Fruit fly (Drosophila melanogaster) whole organism, embryonic: ENCODE data around the gene CG10333.

Experiments used
- Adf1 ChIP-seq: fragments of 200-800 bp; sonication (Bioruptor generic); IDR thresholded peaks from 2 replicates; pipeline ENCODE4 v1.3.6; 2022; ENCODE audit warnings: missing biosample characterization, missing genetic modification characterization
- CG10274 ChIP-seq: fragments of 200-800 bp; sonication (Bioruptor generic); optimal IDR thresholded peaks from 3 replicates; lab custom pipeline; 2017; ENCODE audit warnings: missing biosample characterization, mild to moderate bottlenecking, missing genetic modification characterization
- CG10462 ChIP-seq: fragments of 200-800 bp; sonication (Bioruptor generic); optimal IDR thresholded peaks from 2 replicates; lab custom pipeline; 2016; ENCODE audit warnings: missing biosample characterization, missing genetic modification characterization
- CG11085 ChIP-seq: fragments of 200-800 bp; sonication (Bioruptor generic); IDR thresholded peaks from 2 replicates; pipeline ENCODE4 v1.3.6; 2022; ENCODE audit warnings: missing biosample characterization, missing genetic modification characterization
- CG11456 ChIP-seq: fragments of 200-800 bp; sonication (Bioruptor generic); IDR thresholded peaks from 3 replicates; pipeline ENCODE4 v1.3.6; 2022; ENCODE audit warnings: missing biosample characterization, missing genetic modification characterization
- CG12071 ChIP-seq: fragments of 200-800 bp; sonication (Bioruptor generic); optimal IDR thresholded peaks from 3 replicates; lab custom pipeline; 2018; ENCODE audit warnings: missing biosample characterization, mild to moderate bottlenecking, missing genetic modification characterization
- CG12155 ChIP-seq: fragments of 200-800 bp; sonication (Bioruptor generic); optimal IDR thresholded peaks from 3 replicates; lab custom pipeline; 2016; ENCODE audit warnings: missing biosample characterization, missing genetic modification characterization
- CG12659 ChIP-seq: fragments of 200-800 bp; sonication (Bioruptor generic); optimal IDR thresholded peaks from 3 replicates; lab custom pipeline; 2017; ENCODE audit warnings: mild to moderate bottlenecking, missing biosample characterization, missing genetic modification reagents, missing genetic modification characterization
- CG17359 ChIP-seq: fragments of 200-800 bp; sonication (Bioruptor generic); optimal IDR thresholded peaks from 3 replicates; lab custom pipeline; 2018; ENCODE audit warnings: missing biosample characterization, mild to moderate bottlenecking, missing genetic modification characterization, moderate library complexity
- CG30020 ChIP-seq: fragments of 200-800 bp; optimal IDR thresholded peaks from 2 replicates; lab custom pipeline; 2019; ENCODE audit warnings: missing biosample characterization, mild to moderate bottlenecking, missing genetic modification characterization, moderate library complexity
- CG3281 ChIP-seq: fragments of 200-800 bp; sonication (Bioruptor generic); optimal IDR thresholded peaks from 3 replicates; lab custom pipeline; 2017; ENCODE audit warnings: missing biosample characterization, mild to moderate bottlenecking, missing genetic modification characterization
- CG3726 ChIP-seq: fragments of 200-800 bp; sonication (Bioruptor generic); IDR thresholded peaks from 3 replicates; pipeline ENCODE4, ENCODE4 v1.3.6; 2022; ENCODE audit warnings: missing biosample characterization, missing genetic modification characterization
- CG3847 ChIP-seq: fragments of 200-800 bp; sonication (Bioruptor generic); IDR thresholded peaks from 2 replicates; pipeline ENCODE4 v1.3.6; 2022; ENCODE audit warnings: missing biosample characterization, missing genetic modification characterization
- CG4404 ChIP-seq: fragments of 200-800 bp; sonication (Bioruptor generic); IDR thresholded peaks from 2 replicates; pipeline ENCODE4 v1.3.6; 2022; ENCODE audit warnings: missing biosample characterization, missing genetic modification characterization
- CG4617 ChIP-seq: fragments of 200-800 bp; sonication (Bioruptor generic); optimal IDR thresholded peaks from 3 replicates; lab custom pipeline; 2016; ENCODE audit warnings: missing biosample characterization, missing genetic modification characterization, borderline replicate concordance
- CG4707 ChIP-seq: fragments of 200-800 bp; sonication (Bioruptor generic); optimal IDR thresholded peaks from 2 replicates; lab custom pipeline; 2018; ENCODE audit warnings: missing biosample characterization, mild to moderate bottlenecking, missing genetic modification characterization, moderate library complexity
- CG6272 ChIP-seq: fragments of 200-800 bp; sonication (Bioruptor generic); IDR thresholded peaks from 2 replicates; pipeline ENCODE4 v1.3.6; 2022; ENCODE audit warnings: missing biosample characterization, missing genetic modification characterization
- CG7556 ChIP-seq: fragments of 200-800 bp; sonication (Bioruptor generic); optimal IDR thresholded peaks from 2 replicates; lab custom pipeline; 2017; ENCODE audit warnings: missing biosample characterization, mild to moderate bottlenecking, missing genetic modification characterization
- CG7839 ChIP-seq: fragments of 200-800 bp; sonication (Bioruptor generic); optimal IDR thresholded peaks from 3 replicates; lab custom pipeline; 2018; ENCODE audit warnings: missing biosample characterization, mild to moderate bottlenecking, missing genetic modification characterization, moderate library complexity
- Camta ChIP-seq: fragments of 200-800 bp; sonication (Bioruptor generic); optimal IDR thresholded peaks from 2 replicates; lab custom pipeline; 2016; ENCODE audit warnings: missing biosample characterization, missing genetic modification characterization
- Chrac-16 ChIP-seq: fragments of 200-800 bp; sonication (Bioruptor generic); optimal IDR thresholded peaks from 3 replicates; lab custom pipeline; 2016; ENCODE audit warnings: missing biosample characterization, missing genetic modification characterization
- CrebB ChIP-seq: fragments of 200-800 bp; sonication (Bioruptor generic); optimal IDR thresholded peaks from 3 replicates; lab custom pipeline; 2018; ENCODE audit warnings: missing biosample characterization, mild to moderate bottlenecking, missing genetic modification characterization
- Doc2 ChIP-seq: fragments of 200-800 bp; sonication (Bioruptor generic); IDR thresholded peaks from 2 replicates; pipeline ENCODE4 v1.3.6; 2022; ENCODE audit warnings: missing biosample characterization, missing genetic modification characterization
- H15 ChIP-seq: fragments of 200-800 bp; sonication (Bioruptor generic); IDR thresholded peaks from 3 replicates; pipeline ENCODE4 v1.3.6; 2022; ENCODE audit warnings: missing biosample characterization, missing genetic modification characterization
- Hr51 ChIP-seq, 2 experiments: fragments of 200-800 bp; sonication (Bioruptor generic); optimal IDR thresholded peaks; 2 replicates in 1 of 2; 3 replicates in 1 of 2; lab custom pipeline; 2016 to 2018; ENCODE audit warnings: missing biosample characterization in 2 of 2, missing genetic modification characterization in 2 of 2, mild to moderate bottlenecking in 1 of 2, moderate library complexity in 1 of 2
- NC2β ChIP-seq: fragments of 200-800 bp; sonication (Bioruptor generic); optimal IDR thresholded peaks from 2 replicates; lab custom pipeline; 2016; ENCODE audit warnings: missing biosample characterization, missing genetic modification characterization
- Nf-YC ChIP-seq: fragments of 200-800 bp; optimal IDR thresholded peaks from 3 replicates; lab custom pipeline; 2019; ENCODE audit warnings: missing biosample characterization, mild to moderate bottlenecking, missing genetic modification characterization, moderate library complexity
- NfI ChIP-seq: fragments of 200-800 bp; sonication (Bioruptor generic); optimal IDR thresholded peaks from 3 replicates; lab custom pipeline; 2018; ENCODE audit warnings: missing biosample characterization, mild to moderate bottlenecking, missing genetic modification characterization, moderate library complexity
- Oaz ChIP-seq: fragments of 200-800 bp; sonication (Bioruptor generic); IDR thresholded peaks from 2 replicates; pipeline ENCODE4 v1.3.6; 2022; ENCODE audit warnings: missing biosample characterization, missing genetic modification characterization
- Pdp1 ChIP-seq, 2 experiments: fragments of 200-800 bp; sonication (Bioruptor generic); optimal IDR thresholded peaks; 3 replicates each; lab custom pipeline; 2016; ENCODE audit warnings: missing biosample characterization in 2 of 2, missing genetic modification characterization in 2 of 2, mild to moderate bottlenecking in 1 of 2, moderate library complexity in 1 of 2
- YL-1 ChIP-seq: fragments of 200-800 bp; sonication (Bioruptor generic); optimal IDR thresholded peaks from 3 replicates; lab custom pipeline; 2017; ENCODE audit warnings: missing biosample characterization, mild to moderate bottlenecking, missing genetic modification characterization
- ac ChIP-seq: fragments of 200-800 bp; sonication (Bioruptor generic); optimal IDR thresholded peaks from 3 replicates; lab custom pipeline; 2017; ENCODE audit warnings: missing biosample characterization, mild to moderate bottlenecking, missing genetic modification characterization
- ap ChIP-seq: fragments of 200-800 bp; sonication (Bioruptor generic); IDR thresholded peaks from 2 replicates; pipeline ENCODE4 v1.3.6; 2022; ENCODE audit warnings: missing biosample characterization, missing genetic modification characterization
- ase ChIP-seq: fragments of 200-800 bp; sonication (Bioruptor generic); IDR thresholded peaks from 3 replicates; pipeline ENCODE4 v1.3.6; 2022; ENCODE audit warnings: missing biosample characterization, missing genetic modification characterization
- bcd ChIP-seq: fragments of 200-800 bp; sonication (Bioruptor generic); optimal IDR thresholded peaks from 2 replicates; lab custom pipeline; 2017; ENCODE audit warnings: missing biosample characterization, mild to moderate bottlenecking, missing genetic modification characterization
- cg ChIP-seq: fragments of 200-800 bp; sonication (Bioruptor generic); optimal IDR thresholded peaks from 3 replicates; lab custom pipeline; 2019; ENCODE audit warnings: missing biosample characterization, mild to moderate bottlenecking, missing genetic modification characterization, moderate library complexity
- chm ChIP-seq: fragments of 200-800 bp; sonication (Bioruptor generic); IDR thresholded peaks from 2 replicates; pipeline ENCODE4 v1.3.6; 2022; ENCODE audit warnings: missing biosample characterization, missing genetic modification characterization
- gsb ChIP-seq: fragments of 200-800 bp; sonication (Bioruptor generic); IDR thresholded peaks from 2 replicates; pipeline ENCODE4 v1.3.6; 2022; ENCODE audit warnings: missing biosample characterization, missing genetic modification characterization
- ham ChIP-seq: fragments of 200-800 bp; sonication (Bioruptor generic); IDR thresholded peaks from 2 replicates; pipeline ENCODE4 v1.3.6; 2022; ENCODE audit warnings: missing biosample characterization, missing genetic modification characterization
- hbn ChIP-seq: fragments of 200-800 bp; sonication (Bioruptor generic); IDR thresholded peaks from 2 replicates; pipeline ENCODE4 v1.3.6; 2022; ENCODE audit warnings: missing biosample characterization, missing genetic modification characterization; ENCODE audit not compliant: partially characterized antibody
- hth ChIP-seq: fragments of >200 bp; optimal IDR thresholded peaks from 2 replicates; lab custom pipeline; 2017; ENCODE audit warnings: inconsistent platforms
- ind ChIP-seq: fragments of 200-800 bp; sonication (Bioruptor generic); optimal IDR thresholded peaks from 3 replicates; lab custom pipeline; 2016; ENCODE audit warnings: missing biosample characterization, missing genetic modification characterization
- lab ChIP-seq: fragments of 200-800 bp; sonication (Bioruptor generic); optimal IDR thresholded peaks from 3 replicates; lab custom pipeline; 2017; ENCODE audit warnings: missing biosample characterization, missing genetic modification characterization, mild to moderate bottlenecking, moderate library complexity, missing genetic modification reagents
- mirr ChIP-seq: fragments of 200-800 bp; sonication (Bioruptor generic); optimal IDR thresholded peaks from 3 replicates; lab custom pipeline; 2018; ENCODE audit warnings: missing biosample characterization, mild to moderate bottlenecking, missing genetic modification characterization
- mld ChIP-seq: fragments of 200-800 bp; sonication (Bioruptor generic); IDR thresholded peaks from 3 replicates; pipeline ENCODE4 v1.3.6; 2022; ENCODE audit warnings: missing biosample characterization, missing genetic modification characterization; ENCODE audit not compliant: partially characterized antibody
- otp ChIP-seq: fragments of 200-800 bp; sonication (Bioruptor generic); IDR thresholded peaks from 3 replicates; pipeline ENCODE4, ENCODE4 v1.3.6; 2022; ENCODE audit warnings: missing biosample characterization, missing genetic modification characterization
- pb ChIP-seq: fragments of 200-800 bp; sonication (Bioruptor generic); optimal IDR thresholded peaks from 3 replicates; lab custom pipeline; 2016; ENCODE audit warnings: missing biosample characterization, missing genetic modification characterization
- peb ChIP-seq: fragments of 200-800 bp; sonication (Bioruptor generic); IDR thresholded peaks from 2 replicates; pipeline ENCODE4 v1.3.6; 2022; ENCODE audit warnings: missing biosample characterization, missing genetic modification characterization
- ro ChIP-seq: fragments of 200-800 bp; sonication (Bioruptor generic); IDR thresholded peaks from 2 replicates; pipeline ENCODE4 v1.3.6; 2022; ENCODE audit warnings: missing biosample characterization, missing genetic modification characterization
- tio ChIP-seq: fragments of 200-800 bp; sonication (Bioruptor generic); optimal IDR thresholded peaks from 2 replicates; lab custom pipeline; 2017; ENCODE audit warnings: missing biosample characterization, missing genetic modification characterization, inconsistent platforms

Gene CG10333

dm6 chr2L:18647857-18648652 is 41.4 kb downstream of the CG10333 start (continued):
- peak in 1 of 2 experiments; percentile 46 for TF ChIP-seq Hr51 (GFP tag; optimal IDR thresholded peaks at IDR 0.05; lab: Kevin White, UChicago)
- no peak for TF ChIP-seq YL-1 (GFP tag; lab: Kevin White, UChicago)
- TF ChIP-seq CG10274 (GFP tag; lab: Kevin White, UChicago), result no peak
- no peak for TF ChIP-seq CG3726
- no peak for TF ChIP-seq CG11456
- TF ChIP-seq CG3281 (GFP tag; lab: Kevin White, UChicago), result no peak
- no peak for TF ChIP-seq CG4707
- TF ChIP-seq ase (GFP tag; lab: Robert Waterston, UW), result no peak
- TF ChIP-seq mirr (GFP tag; lab: Kevin White, UChicago), result no peak
- TF ChIP-seq Adf1 (GFP tag; lab: Robert Waterston, UW), result no peak
- no peak for TF ChIP-seq hth (lab: Kevin White, UChicago)
- no peak for TF ChIP-seq Camta
- no peak for TF ChIP-seq pb
- 0 out of 3 replicates have a peak, but pooled peaks have one; percentile 5 for TF ChIP-seq otp
- TF ChIP-seq ac, result no peak
- peak; percentile 7 for TF ChIP-seq Chrac-16 (GFP tag; lab: Kevin White, UChicago)
- no peak for TF ChIP-seq CG12155
- no peak for TF ChIP-seq CG10462 (GFP tag; lab: Kevin White, UChicago)
- no peak for TF ChIP-seq NC2β (GFP tag; lab: Kevin White, UChicago)
- TF ChIP-seq CG6272 (GFP tag; lab: Robert Waterston, UW), result no peak
- no peak for TF ChIP-seq mld (GFP tag; lab: Robert Waterston, UW)
- no peak for TF ChIP-seq ind
- no peak for TF ChIP-seq Nf-YC (tag; lab: Kevin White, UChicago)
- no peak for TF ChIP-seq peb (GFP tag; lab: Robert Waterston, UW)
- TF ChIP-seq NfI, result no peak
- TF ChIP-seq Oaz (GFP tag; lab: Robert Waterston, UW), result 0 out of 2 replicates have a peak, but pooled peaks have one; percentile 19
- TF ChIP-seq CG30020 (tag; lab: Kevin White, UChicago), result no peak
- peak; percentile 35 for TF ChIP-seq CG7839 (tag; lab: Kevin White, UChicago)
- TF ChIP-seq Doc2, result no peak
- no peak for TF ChIP-seq ham
- TF ChIP-seq tio (GFP tag; lab: Kevin White, UChicago), result peak; percentile 36
- TF ChIP-seq hbn (GFP tag; lab: Robert Waterston, UW), result no peak
- TF ChIP-seq CrebB (tag; lab: Kevin White, UChicago), result no peak
- 0 out of 2 replicates have a peak, but pooled peaks have one; percentile 18 for TF ChIP-seq CG3847 (GFP tag; lab: Robert Waterston, UW)
- no peak for TF ChIP-seq CG17359 (tag; lab: Kevin White, UChicago)
- no peak for TF ChIP-seq CG12071 (GFP tag; lab: Kevin White, UChicago)
- TF ChIP-seq bcd, result no peak
- no peak for TF ChIP-seq lab (GFP tag; lab: Kevin White, UChicago)
- no peak for TF ChIP-seq ap (GFP tag; lab: Robert Waterston, UW)
- TF ChIP-seq chm (GFP tag; lab: Robert Waterston, UW), result no peak
- TF ChIP-seq cg, result no peak
- TF ChIP-seq CG4617 (GFP tag; lab: Kevin White, UChicago), result no peak
- TF ChIP-seq gsb, result no peak
- TF ChIP-seq H15 (GFP tag; lab: Robert Waterston, UW), result no peak
- TF ChIP-seq CG4404 (GFP tag; lab: Robert Waterston, UW), result no peak
- TF ChIP-seq CG12659, result no peak
- TF ChIP-seq Pdp1 (GFP tag; optimal IDR thresholded peaks at IDR 0.05; lab: Kevin White, UChicago), result peak; percentile 2 to 32
- no peak for TF ChIP-seq CG11085 (GFP tag; lab: Robert Waterston, UW)
- TF ChIP-seq CG7556, result peak; percentile 32
- TF ChIP-seq ro (GFP tag; lab: Robert Waterston, UW), result no peak
